Fruit fly (Drosophila melanogaster) whole organism, wandering third instar larva: ENCODE measurements around the gene CG9147.

Source experiments
- CG9705 ChIP-seq: fragments of 200-800 bp; sonication (Bioruptor generic); optimal IDR thresholded peaks from 2 replicates; lab custom pipeline; 2018; ENCODE audit warnings: missing biosample characterization, mild to moderate bottlenecking, missing genetic modification characterization
- CrebA ChIP-seq: fragments of 200-800 bp; sonication (Bioruptor generic); optimal IDR thresholded peaks from 2 replicates; lab custom pipeline; 2016; ENCODE audit warnings: missing biosample characterization, mild to moderate bottlenecking, missing genetic modification characterization, borderline replicate concordance
- Dfd ChIP-seq: fragments of >200 bp; optimal IDR thresholded peaks from 2 replicates; lab custom pipeline; 2017; ENCODE audit warnings: missing biosample characterization, missing genetic modification characterization
- GATAd ChIP-seq: sonication (Bioruptor generic); optimal IDR thresholded peaks from 2 replicates; lab custom pipeline; 2016; ENCODE audit warnings: missing biosample characterization, missing genetic modification characterization
- HLH106 ChIP-seq: fragments of 200-800 bp; optimal IDR thresholded peaks from 3 replicates; lab custom pipeline; 2019; ENCODE audit warnings: missing biosample characterization, mild to moderate bottlenecking, missing genetic modification characterization, moderate library complexity
- Hnf4 ChIP-seq: fragments of 200-800 bp; sonication (Bioruptor generic); optimal IDR thresholded peaks from 2 replicates; lab custom pipeline; 2016; ENCODE audit warnings: missing biosample characterization, mild to moderate bottlenecking, missing genetic modification characterization
- Hr83 ChIP-seq: fragments of 200-300 bp; sonication (Bioruptor generic); optimal IDR thresholded peaks from 2 replicates; lab custom pipeline; 2016; ENCODE audit warnings: missing biosample characterization, mild to moderate bottlenecking, missing genetic modification characterization, moderate library complexity; ENCODE audit not compliant: poor library complexity, severe bottlenecking
- Jra ChIP-seq: sonication (Bioruptor generic); optimal IDR thresholded peaks from 2 replicates; lab custom pipeline; 2016; ENCODE audit warnings: missing biosample characterization, missing genetic modification characterization
- Mio ChIP-seq: sonication (Bioruptor generic); optimal IDR thresholded peaks from 2 replicates; lab custom pipeline; 2016; ENCODE audit warnings: missing biosample characterization, missing genetic modification characterization
- OdsH ChIP-seq: fragments of 200-800 bp; sonication (Bioruptor generic); optimal IDR thresholded peaks from 2 replicates; lab custom pipeline; 2016; ENCODE audit warnings: missing biosample characterization, mild to moderate bottlenecking, missing genetic modification characterization
- Rel ChIP-seq, 2 experiments: fragments of 200-800 bp; sonication (Bioruptor generic) in 1 of 2; optimal IDR thresholded peaks; 2 replicates in 1 of 2; 3 replicates in 1 of 2; lab custom pipeline; 2016 to 2019; ENCODE audit warnings: mild to moderate bottlenecking in 2 of 2, missing biosample characterization in 2 of 2, missing genetic modification characterization in 2 of 2, moderate library complexity in 1 of 2
- Sp1 ChIP-seq: fragments of 200-800 bp; sonication (Bioruptor generic); optimal IDR thresholded peaks from 3 replicates; lab custom pipeline; 2019; ENCODE audit warnings: missing biosample characterization, mild to moderate bottlenecking, missing genetic modification characterization, moderate library complexity
- br ChIP-seq: fragments of 200-800 bp; sonication (Bioruptor generic); optimal IDR thresholded peaks from 2 replicates; lab custom pipeline; 2016; ENCODE audit warnings: missing biosample characterization, missing genetic modification characterization
- brk ChIP-seq: fragments of 200-800 bp; sonication (Bioruptor generic); optimal IDR thresholded peaks from 2 replicates; lab custom pipeline; 2016; ENCODE audit warnings: missing biosample characterization, mild to moderate bottlenecking, missing genetic modification characterization
- dl ChIP-seq, 2 experiments: fragments of 175-275, 200-275 bp in 1 of 2; fragments of 200-275 bp in 1 of 2; sonication (Bioruptor generic); optimal IDR thresholded peaks; lab custom pipeline; 2018; ENCODE audit warnings: mild to moderate bottlenecking in 2 of 2, missing biosample characterization in 2 of 2, missing genetic modification characterization in 2 of 2, moderate library complexity in 2 of 2; ENCODE audit not compliant: partially characterized antibody in 2 of 2, insufficient read depth in 1 of 2
- dmrt93B ChIP-seq: fragments of 200-800 bp; sonication (Bioruptor generic); optimal IDR thresholded peaks from 2 replicates; lab custom pipeline; 2018; ENCODE audit warnings: missing biosample characterization, mild to moderate bottlenecking, missing genetic modification characterization
- foxo ChIP-seq, 2 experiments: fragments of 200-800 bp; sonication (Bioruptor generic); optimal IDR thresholded peaks; 2 replicates in 1 of 2; 3 replicates in 1 of 2; lab custom pipeline; 2016 to 2017; ENCODE audit warnings: missing biosample characterization in 2 of 2, missing genetic modification characterization in 2 of 2
- fru ChIP-seq: fragments of 200-800 bp; sonication (Bioruptor generic); optimal IDR thresholded peaks from 3 replicates; lab custom pipeline; 2016; ENCODE audit warnings: missing biosample characterization, mild to moderate bottlenecking, missing genetic modification characterization
- h ChIP-seq: fragments of 200-800 bp; sonication (Bioruptor generic); optimal IDR thresholded peaks from 3 replicates; lab custom pipeline; 2016; ENCODE audit warnings: missing biosample characterization, mild to moderate bottlenecking, missing genetic modification characterization
- jim ChIP-seq: fragments of 175-275, 200-325 bp; sonication (Bioruptor generic); optimal IDR thresholded peaks from 2 replicates; lab custom pipeline; 2016; ENCODE audit warnings: missing biosample characterization, mild to moderate bottlenecking, missing genetic modification characterization
- lola ChIP-seq: fragments of >200 bp; optimal IDR thresholded peaks from 2 replicates; lab custom pipeline; 2017; ENCODE audit warnings: missing biosample characterization, missing genetic modification characterization
- psq ChIP-seq: fragments of 200-800 bp; sonication (Bioruptor generic); optimal IDR thresholded peaks from 3 replicates; lab custom pipeline; 2017; ENCODE audit warnings: missing biosample characterization, mild to moderate bottlenecking, missing genetic modification characterization, moderate library complexity
- tai ChIP-seq: sonication (Bioruptor generic); optimal IDR thresholded peaks from 2 replicates; lab custom pipeline; 2016; ENCODE audit warnings: missing biosample characterization, missing genetic modification characterization
- usp ChIP-seq: fragments of >200 bp; optimal IDR thresholded peaks from 2 replicates; lab custom pipeline; 2017; ENCODE audit warnings: missing biosample characterization, missing genetic modification characterization
- woc ChIP-seq: sonication (Bioruptor generic); optimal IDR thresholded peaks from 2 replicates; lab custom pipeline; 2016; ENCODE audit warnings: missing biosample characterization, mild to moderate bottlenecking, missing genetic modification characterization

The CG9147 gene

DNA sequence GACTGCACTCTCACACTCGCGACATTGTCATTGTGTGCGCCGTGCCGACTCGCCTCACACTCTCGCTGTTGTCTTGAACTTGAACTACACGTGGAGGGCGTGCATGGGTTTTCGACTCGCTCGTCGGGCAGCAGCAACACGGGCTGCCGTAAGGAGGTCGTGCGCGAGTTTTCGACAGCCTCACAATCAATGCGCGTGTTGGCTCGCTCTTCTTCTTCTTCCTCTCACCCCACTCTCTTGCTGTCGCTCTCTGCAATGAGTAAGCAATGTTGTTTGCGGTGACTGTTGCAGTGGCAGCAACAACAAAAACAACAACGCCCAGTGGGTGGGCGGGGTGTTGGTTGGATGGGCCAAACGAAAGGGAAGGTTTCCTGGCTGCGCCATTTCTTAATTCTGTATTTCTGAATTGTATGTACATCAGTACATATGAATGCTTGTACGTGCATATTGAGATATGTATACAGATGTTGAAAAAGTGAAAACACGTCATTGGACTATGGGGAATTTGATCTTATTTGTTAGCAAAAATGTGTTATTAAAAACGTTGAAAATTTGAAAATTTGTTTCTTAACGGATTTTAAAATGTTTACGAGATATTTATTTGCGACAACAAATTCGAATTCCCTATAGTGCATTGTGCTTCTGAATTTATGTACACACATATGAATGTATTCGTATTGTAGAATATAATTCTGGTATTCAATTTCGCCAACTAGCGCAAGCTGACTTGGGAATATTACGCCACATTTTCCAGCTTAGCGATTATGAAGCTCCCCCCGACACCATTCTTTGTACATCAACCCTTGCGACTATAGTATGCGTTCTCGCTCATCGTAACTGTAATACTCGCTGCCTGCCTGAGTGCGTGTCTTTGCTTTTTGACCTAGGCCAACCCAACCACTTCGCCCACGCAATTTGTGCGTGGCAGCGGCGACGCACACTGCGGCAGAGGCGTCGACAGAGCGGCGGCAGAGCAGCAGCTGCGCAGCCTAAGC lies 22.9 kb downstream of the CG9147 start (continued):
- TF ChIP-seq psq (GFP tag; lab: Kevin White, UChicago) (peak; percentile 56), Mio (GFP tag; lab: Kevin White, UChicago) (no peak), GATAd (no peak), CG9705 (peak; percentile 21)
- TF ChIP-seq, all 38 proteins: peak for 18

dm6 chr2L:6089604-6090198 lies 23.9 kb downstream of the CG9147 start:
- TF ChIP-seq Rel (GFP tag; optimal IDR thresholded peaks at IDR 0.05; lab: Kevin White, UChicago) (no peak), Rel (tag; optimal IDR thresholded peaks at IDR 0.05; lab: Kevin White, UChicago) (peak; percentile 88), CrebA (GFP tag; lab: Kevin White, UChicago) (no peak), OdsH (GFP tag; lab: Kevin White, UChicago) (no peak)

- no peak for TF ChIP-seq Hnf4 (GFP tag; lab: Kevin White, UChicago)
- TF ChIP-seq Rel (GFP tag; optimal IDR thresholded peaks at IDR 0.05; lab: Kevin White, UChicago) = no peak
- TF ChIP-seq Rel (tag; optimal IDR thresholded peaks at IDR 0.05; lab: Kevin White, UChicago) = peak; percentile 82
Measured at dm6 chr2L:6090365-6090764, 24.6 kb downstream of the CG9147 start.

DNA sequence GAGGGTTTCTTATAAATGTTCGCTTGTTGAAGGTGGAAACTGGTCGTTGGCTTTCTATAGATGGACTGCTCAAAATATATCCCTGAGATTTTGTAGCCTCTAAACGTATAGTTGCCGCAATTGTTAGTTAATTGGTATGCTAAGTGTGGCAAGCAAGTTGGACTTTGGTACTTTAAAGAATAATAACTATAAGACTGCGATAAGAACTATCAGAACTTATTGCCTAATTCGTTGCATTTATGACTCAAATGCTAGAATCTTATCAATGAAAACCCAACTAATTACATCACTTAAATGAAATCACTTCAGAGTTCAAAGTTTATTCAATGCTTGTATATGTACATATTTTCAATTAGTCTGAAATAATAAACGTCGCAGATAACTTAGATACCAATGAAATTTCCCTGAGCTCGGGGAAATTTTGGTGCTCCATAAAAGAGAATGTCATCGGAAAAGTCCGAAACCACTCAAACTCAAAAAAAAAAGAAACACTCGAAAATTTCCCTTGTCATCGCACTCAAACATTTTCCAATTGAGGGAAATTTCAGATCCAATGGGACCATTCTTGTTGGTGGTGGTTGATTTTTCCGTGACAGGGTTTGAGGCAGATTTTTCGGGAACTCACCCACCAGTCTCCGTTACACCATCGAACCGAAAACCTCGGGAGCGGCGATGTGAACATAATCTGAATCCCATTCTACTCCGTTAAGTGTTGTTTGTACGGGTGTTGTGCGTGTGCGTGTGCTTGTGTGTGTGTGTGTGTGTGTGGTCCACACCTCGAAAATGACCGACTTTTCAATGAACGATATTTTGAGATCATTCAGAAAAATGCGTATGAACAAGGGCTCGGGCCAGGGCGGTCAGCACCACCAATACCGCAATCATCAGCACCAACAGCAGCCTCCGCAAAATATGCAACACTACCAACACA lies 25.3 kb downstream of the CG9147 start, which contains the start of gene CG45075:
TSS of gene CG45075 (plus strand) at position 627 of the 931 bp plus-strand sequence.
- no peak for TF ChIP-seq HLH106 (tag; lab: Kevin White, UChicago)
- TF ChIP-seq Dfd (GFP tag; lab: Kevin White, UChicago) = peak; percentile 29

dm6 chr2L:6092300-6092699 lies 26.5 kb downstream of the CG9147 start:
- no peak for TF ChIP-seq CrebA (GFP tag; lab: Kevin White, UChicago)
- no peak for TF ChIP-seq OdsH (GFP tag; lab: Kevin White, UChicago)
- TF ChIP-seq h (GFP tag; lab: Kevin White, UChicago) = no peak
- no peak for TF ChIP-seq fru (GFP tag; lab: Kevin White, UChicago)
- no peak for TF ChIP-seq brk
- TF ChIP-seq Hr83 (GFP tag; lab: Kevin White, UChicago) = no peak
- TF ChIP-seq CG9705 = no peak
- no peak for TF ChIP-seq usp (GFP tag; lab: Kevin White, UChicago)
- no peak for TF ChIP-seq Mio (GFP tag; lab: Kevin White, UChicago)
- no peak for TF ChIP-seq dl (GFP tag; optimal IDR thresholded peaks at IDR 0.05; lab: Kevin White, UChicago; ENCODE audit: insufficient read depth in 1 of 2, partially characterized antibody in 2 of 2)
- no peak for TF ChIP-seq br (GFP tag; lab: Kevin White, UChicago)
- TF ChIP-seq jim = no peak
- no peak for TF ChIP-seq Jra (GFP tag; lab: Kevin White, UChicago)
- no peak for TF ChIP-seq tai (GFP tag; lab: Kevin White, UChicago)
- TF ChIP-seq dmrt93B (GFP tag; lab: Kevin White, UChicago) = no peak
- no peak for TF ChIP-seq Sp1 (GFP tag; lab: Kevin White, UChicago)
- no peak for TF ChIP-seq foxo (GFP tag; optimal IDR thresholded peaks at IDR 0.05; lab: Kevin White, UChicago)
- TF ChIP-seq lola (GFP tag; lab: Kevin White, UChicago) = no peak
- TF ChIP-seq woc (GFP tag; lab: Kevin White, UChicago) = no peak
